Worm (Caenorhabditis elegans) whole organism, L4 larva: ENCODE data around the gene R10F2.6.

Source experiments
- duxl-1 ChIP-seq: sonication (generic microtip); optimal IDR thresholded peaks from 2 replicates; lab custom pipeline; 2016; ENCODE audit warnings: mild to moderate bottlenecking, missing genetic modification characterization, moderate library complexity, missing compliant biosample characterization; ENCODE audit not compliant: poor library complexity
- dve-1 ChIP-seq: sonication (generic microtip); optimal IDR thresholded peaks from 2 replicates; lab custom pipeline; 2017; ENCODE audit warnings: antibody characterized with exemption, mild to moderate bottlenecking, missing genetic modification characterization, missing compliant biosample characterization; ENCODE audit not compliant: insufficient read depth
- lim-7 ChIP-seq: fragments of 200-800 bp; sonication (Bioruptor generic); IDR thresholded peaks from 2 replicates; pipeline ENCODE4 v1.3.6; 2022; ENCODE audit warnings: missing genetic modification characterization, missing compliant biosample characterization
- madf-5 ChIP-seq, 2 experiments: fragments of 200-800 bp; sonication (Bioruptor generic); IDR thresholded peaks; 2 replicates each; pipeline ENCODE4 v1.3.6; 2022; ENCODE audit warnings: missing compliant biosample characterization in 2 of 2, missing genetic modification characterization in 2 of 2
- madf-9 ChIP-seq: fragments of 200-800 bp; sonication (Bioruptor generic); conservative IDR thresholded peaks from 2 replicates; pipeline ENCODE4 v1.3.6; 2022; ENCODE audit warnings: missing genetic modification reagents, missing genetic modification characterization, missing compliant biosample characterization
- nhr-10 ChIP-seq: fragments of 150-350 bp; optimal IDR thresholded peaks from 2 replicates; lab custom pipeline; 2014; ENCODE audit warnings: missing biosample characterization, missing genetic modification characterization
- nhr-11 ChIP-seq: fragments of 150-350 bp; optimal IDR thresholded peaks from 2 replicates; lab custom pipeline; 2014; ENCODE audit warnings: missing biosample characterization, missing genetic modification characterization
- nhr-77 ChIP-seq: fragments of 150-350 bp; optimal IDR thresholded peaks from 2 replicates; lab custom pipeline; 2014; ENCODE audit warnings: missing biosample characterization, missing genetic modification characterization
- snpc-4 ChIP-seq: fragments of 150-350 bp; optimal IDR thresholded peaks from 2 replicates; lab custom pipeline; 2014; ENCODE audit warnings: missing biosample characterization, missing genetic modification characterization
- unc-130 ChIP-seq: sonication (generic microtip); optimal IDR thresholded peaks from 2 replicates; lab custom pipeline; 2016; ENCODE audit warnings: missing genetic modification reagents, missing genetic modification characterization, missing compliant biosample characterization
- unc-62 ChIP-seq, 3 experiments: fragments of 150-350 bp in 1 of 3; sonication (generic microtip); optimal IDR thresholded peaks in 2 of 3; peaks in 1 of 3; 1 replicate in 1 of 3; 2 replicates in 2 of 3; lab custom pipeline; 2014 to 2017; ENCODE audit warnings: missing biosample characterization in 3 of 3, missing genetic modification characterization in 3 of 3, missing genetic modification reagents in 3 of 3, missing genotype in 1 of 3
- zag-1 ChIP-seq: fragments of 150-350 bp; optimal IDR thresholded peaks from 2 replicates; lab custom pipeline; 2014; ENCODE audit warnings: missing biosample characterization, missing genetic modification characterization

- no peak for TF ChIP-seq nhr-11 (tag; lab: Kevin White, UChicago)
- TF ChIP-seq zag-1 (tag; lab: Kevin White, UChicago) = no peak
- TF ChIP-seq dve-1 (tag; lab: Kevin White, UChicago) = no peak
- no peak for TF ChIP-seq madf-9 (GFP tag; lab: Robert Waterston, UW)
- TF ChIP-seq madf-5 (GFP tag; IDR thresholded peaks at IDR 0.05; lab: Robert Waterston, UW) = no peak
- TF ChIP-seq lim-7 (GFP tag; lab: Robert Waterston, UW) = no peak
- TF ChIP-seq nhr-10 (tag; lab: Kevin White, UChicago) = no peak
- no peak for TF ChIP-seq duxl-1
- no peak for TF ChIP-seq snpc-4
- no peak for TF ChIP-seq unc-130 (GFP tag; lab: Kevin White, UChicago)
- no peak for TF ChIP-seq unc-62 (GFP tag; optimal IDR thresholded peaks at IDR 0.05 in 1 of 2; lab: Kevin White, UChicago)
- no peak for TF ChIP-seq unc-62 (tag; optimal IDR thresholded peaks at IDR 0.05; lab: Kevin White, UChicago)
- no peak for TF ChIP-seq nhr-77 (tag; lab: Kevin White, UChicago)
These were observed 2.2 kb upstream of the R10F2.6 start, which contains the start of gene H05C05.4 for ce11 chrIII:2946101-2946500.
